Fruit fly (Drosophila melanogaster) whole organism, embryonic: Measurements from ENCODE around the gene CG11178.

ENCODE experiments used
- Atf3 ChIP-seq: fragments of 200-800 bp; sonication (Bioruptor generic); optimal IDR thresholded peaks from 3 replicates; lab custom pipeline; 2016; ENCODE audit warnings: missing biosample characterization, missing genetic modification characterization
- CG10565 ChIP-seq: fragments of 200-800 bp; sonication (Bioruptor generic); optimal IDR thresholded peaks from 3 replicates; lab custom pipeline; 2016; ENCODE audit warnings: missing biosample characterization, mild to moderate bottlenecking, missing genetic modification characterization
- CG12391 ChIP-seq: fragments of 200-800 bp; sonication (Bioruptor generic); optimal IDR thresholded peaks from 3 replicates; lab custom pipeline; 2018; ENCODE audit warnings: missing biosample characterization, mild to moderate bottlenecking, missing genetic modification characterization, moderate library complexity
- CG14667 ChIP-seq: fragments of 200-800 bp; sonication (Bioruptor generic); IDR thresholded peaks from 2 replicates; pipeline ENCODE4 v1.3.6; 2022; ENCODE audit warnings: missing biosample characterization, missing genetic modification characterization
- CG18476 ChIP-seq: fragments of 200-800 bp; sonication (Bioruptor generic); optimal IDR thresholded peaks from 2 replicates; lab custom pipeline; 2016; ENCODE audit warnings: missing biosample characterization, mild to moderate bottlenecking, missing genetic modification characterization
- CG2199 ChIP-seq: fragments of 200-800 bp; sonication (Bioruptor generic); IDR thresholded peaks from 3 replicates; pipeline ENCODE4 v1.3.6; 2022; ENCODE audit warnings: missing biosample characterization, missing genetic modification characterization
- CG34224 ChIP-seq: fragments of 200-800 bp; sonication (Bioruptor generic); IDR thresholded peaks from 3 replicates; pipeline ENCODE4 v1.3.6; 2022; ENCODE audit warnings: missing biosample characterization, missing genetic modification characterization; ENCODE audit not compliant: partially characterized antibody
- CG6654 ChIP-seq: fragments of 200-800 bp; sonication (Bioruptor generic); optimal IDR thresholded peaks from 2 replicates; lab custom pipeline; 2017; ENCODE audit warnings: missing biosample characterization, mild to moderate bottlenecking, missing genetic modification characterization
- CG7556 ChIP-seq: fragments of 200-800 bp; sonication (Bioruptor generic); optimal IDR thresholded peaks from 2 replicates; lab custom pipeline; 2017; ENCODE audit warnings: missing biosample characterization, mild to moderate bottlenecking, missing genetic modification characterization
- CG7987 ChIP-seq: fragments of 200-800 bp; sonication (Bioruptor generic); optimal IDR thresholded peaks from 2 replicates; lab custom pipeline; 2018; ENCODE audit warnings: missing biosample characterization, mild to moderate bottlenecking, missing genetic modification characterization, moderate library complexity
- CG9215 ChIP-seq: fragments of 200-800 bp; sonication (Bioruptor generic); IDR thresholded peaks from 2 replicates; pipeline ENCODE4 v1.3.6; 2022; ENCODE audit warnings: missing biosample characterization, missing genetic modification characterization
- CoRest ChIP-seq: fragments of 200-800 bp; sonication (Bioruptor generic); optimal IDR thresholded peaks from 3 replicates; lab custom pipeline; 2018; ENCODE audit warnings: missing biosample characterization, mild to moderate bottlenecking, missing genetic modification characterization, moderate library complexity
- Doc3 ChIP-seq: fragments of 200-800 bp; sonication (Bioruptor generic); IDR thresholded peaks from 3 replicates; pipeline ENCODE4 v1.3.6; 2022; ENCODE audit warnings: missing biosample characterization, missing genetic modification characterization; ENCODE audit not compliant: partially characterized antibody
- Mad ChIP-seq: fragments of 200-800 bp; sonication (Bioruptor generic); optimal IDR thresholded peaks from 2 replicates; lab custom pipeline; 2016; ENCODE audit warnings: missing biosample characterization, missing genetic modification characterization
- Med ChIP-seq: fragments of 200-800 bp; sonication (Bioruptor generic); peaks from one replicate; lab custom pipeline; 2016; ENCODE audit warnings: missing biosample characterization, missing genetic modification characterization, mild to moderate bottlenecking, inconsistent platforms, moderate library complexity
- NC2α ChIP-seq: fragments of 200-800 bp; sonication (Bioruptor generic); optimal IDR thresholded peaks from 2 replicates; lab custom pipeline; 2016; ENCODE audit warnings: missing biosample characterization, missing genetic modification characterization
- Scr ChIP-seq: fragments of 200-800 bp; sonication (Bioruptor generic); IDR thresholded peaks from 2 replicates; pipeline ENCODE4 v1.3.6; 2022; ENCODE audit warnings: missing biosample characterization, missing genetic modification characterization; ENCODE audit not compliant: partially characterized antibody
- Spps ChIP-seq: fragments of 200-800 bp; sonication (Bioruptor generic); optimal IDR thresholded peaks from 2 replicates; lab custom pipeline; 2018; ENCODE audit warnings: missing biosample characterization, mild to moderate bottlenecking, missing genetic modification characterization
- Sry-β ChIP-seq: fragments of 200-800 bp; sonication (Bioruptor generic); optimal IDR thresholded peaks from 2 replicates; lab custom pipeline; 2018; ENCODE audit warnings: missing biosample characterization, mild to moderate bottlenecking, missing genetic modification characterization, moderate library complexity
- Usf ChIP-seq: fragments of 200-800 bp; sonication (Bioruptor generic); optimal IDR thresholded peaks from 2 replicates; lab custom pipeline; 2017; ENCODE audit warnings: missing genotype, missing biosample characterization, missing genetic modification characterization
- btn ChIP-seq: fragments of 200-800 bp; sonication (Bioruptor generic); optimal IDR thresholded peaks from 2 replicates; lab custom pipeline; 2016; ENCODE audit warnings: missing biosample characterization, missing genetic modification characterization
- cad ChIP-seq: fragments of >200 bp; optimal IDR thresholded peaks from 2 replicates; lab custom pipeline; 2017; ENCODE audit warnings: missing biosample characterization, missing genetic modification characterization
- corto ChIP-seq: fragments of 200-800 bp; sonication (Bioruptor generic); optimal IDR thresholded peaks from 2 replicates; lab custom pipeline; 2016; ENCODE audit warnings: missing biosample characterization, mild to moderate bottlenecking, missing genetic modification characterization, moderate library complexity
- cwo ChIP-seq: fragments of 200-800 bp; sonication (Bioruptor generic); optimal IDR thresholded peaks from 3 replicates; lab custom pipeline; 2017; ENCODE audit warnings: missing biosample characterization, missing genetic modification characterization, mild to moderate bottlenecking, moderate library complexity, missing genetic modification reagents
- da ChIP-seq: fragments of 200-800 bp; sonication (Bioruptor generic); optimal IDR thresholded peaks from 2 replicates; lab custom pipeline; 2016; ENCODE audit warnings: missing biosample characterization, missing genetic modification characterization
- her ChIP-seq: fragments of 200-800 bp; sonication (Bioruptor generic); optimal IDR thresholded peaks from 2 replicates; lab custom pipeline; 2016; ENCODE audit warnings: missing biosample characterization, missing genetic modification characterization
- insv ChIP-seq, 2 experiments: fragments of 200-800 bp; sonication (Bioruptor generic); optimal IDR thresholded peaks; 3 replicates each; lab custom pipeline; 2016 to 2018; ENCODE audit warnings: missing biosample characterization in 2 of 2, missing genetic modification characterization in 2 of 2
- jing ChIP-seq: fragments of 200-800 bp; sonication (Bioruptor generic); optimal IDR thresholded peaks from 2 replicates; lab custom pipeline; 2018; ENCODE audit warnings: missing biosample characterization, mild to moderate bottlenecking, missing genetic modification characterization
- kni ChIP-seq: fragments of 200-800 bp; sonication (Bioruptor generic); optimal IDR thresholded peaks from 3 replicates; lab custom pipeline; 2017; ENCODE audit warnings: mild to moderate bottlenecking, missing biosample characterization, missing genetic modification reagents, missing genetic modification characterization
- lov ChIP-seq, 2 experiments: fragments of 200-800 bp in 1 of 2; fragments of >200 bp in 1 of 2; sonication (Bioruptor generic) in 1 of 2; IDR thresholded peaks in 1 of 2; optimal IDR thresholded peaks in 1 of 2; 2 replicates in 1 of 2; 3 replicates in 1 of 2; pipeline versions ENCODE4 v1.3.6 to Lab custom; 2017 to 2022; ENCODE audit warnings: missing biosample characterization in 1 of 2, missing genetic modification characterization in 1 of 2
- mam ChIP-seq: fragments of 200-800 bp; sonication (Bioruptor generic); optimal IDR thresholded peaks from 3 replicates; lab custom pipeline; 2016; ENCODE audit warnings: missing biosample characterization, missing genetic modification characterization
- nmo ChIP-seq: fragments of 200-800 bp; sonication (Bioruptor generic); optimal IDR thresholded peaks from 2 replicates; lab custom pipeline; 2018; ENCODE audit warnings: missing biosample characterization, mild to moderate bottlenecking, missing genetic modification characterization, moderate library complexity
- psq ChIP-seq: fragments of 200-800 bp; sonication (Bioruptor generic); optimal IDR thresholded peaks from 2 replicates; lab custom pipeline; 2017; ENCODE audit warnings: missing biosample characterization, missing genetic modification characterization
- repo ChIP-seq: fragments of 200-800 bp; sonication (Bioruptor generic); optimal IDR thresholded peaks from 2 replicates; lab custom pipeline; 2016; ENCODE audit warnings: missing biosample characterization, missing genetic modification characterization
- slou ChIP-seq: fragments of 200-800 bp; sonication (Bioruptor generic); optimal IDR thresholded peaks from 3 replicates; lab custom pipeline; 2016; ENCODE audit warnings: missing biosample characterization, missing genetic modification characterization
- sob ChIP-seq: fragments of 200-800 bp; sonication (Bioruptor generic); IDR thresholded peaks from 2 replicates; pipeline ENCODE4 v1.3.6; 2022; ENCODE audit warnings: missing biosample characterization, missing genetic modification characterization
- trh ChIP-seq: fragments of 200-800 bp; sonication (Bioruptor generic); optimal IDR thresholded peaks from 2 replicates; lab custom pipeline; 2016; ENCODE audit warnings: missing biosample characterization, missing genetic modification characterization
- wdn ChIP-seq: fragments of 200-800 bp; sonication (Bioruptor generic); IDR thresholded peaks from 2 replicates; pipeline ENCODE4 v1.3.6; 2022; ENCODE audit warnings: missing biosample characterization, missing genetic modification characterization
- wor ChIP-seq: fragments of 200-800 bp; sonication (Bioruptor generic); IDR thresholded peaks from 2 replicates; pipeline ENCODE4 v1.3.6; 2022; ENCODE audit warnings: missing biosample characterization, missing genetic modification characterization
- zen2 ChIP-seq: fragments of 200-800 bp; sonication (Bioruptor generic); IDR thresholded peaks from 3 replicates; pipeline ENCODE4 v1.3.6; 2022; ENCODE audit warnings: missing biosample characterization, missing genetic modification characterization; ENCODE audit not compliant: partially characterized antibody

The CG11178 gene

dm6 chrX:13634254-13634999 lies 28.9 kb downstream of the CG11178 start (continued):
- TF ChIP-seq Scr (GFP tag; lab: Robert Waterston, UW) (no peak), zen2 (no peak), Spps (tag; lab: Kevin White, UChicago) (no peak), CG2199 (GFP tag; lab: Robert Waterston, UW) (no peak), wdn (GFP tag; lab: Robert Waterston, UW) (no peak; the same call in 1 of the 2 replicates), kni (GFP tag; lab: Kevin White, UChicago) (peak; percentile 57), CG18476 (GFP tag; lab: Kevin White, UChicago) (no peak), CoRest (peak; percentile 23), Doc3 (GFP tag; lab: Robert Waterston, UW) (no peak), mam (peak; percentile 60), lov (optimal IDR thresholded peaks at IDR 0.05; lab: Kevin White, UChicago) (no peak), lov (GFP tag; IDR thresholded peaks at IDR 0.05; lab: Robert Waterston, UW) (no peak), da (GFP tag; lab: Kevin White, UChicago) (peak; percentile 35), nmo (GFP tag; lab: Kevin White, UChicago) (peak; percentile 19), jing (GFP tag; lab: Kevin White, UChicago) (no peak), Mad (GFP tag; lab: Kevin White, UChicago) (no peak), her (peak; percentile 51), CG7556 (GFP tag; lab: Kevin White, UChicago) (peak; percentile 50), Med (GFP tag; lab: Kevin White, UChicago) (peak; percentile 91), CG34224 (no peak), CG14667 (GFP tag; lab: Robert Waterston, UW) (no peak), Usf (GFP tag; lab: Kevin White, UChicago) (peak; percentile 30)

dm6 chrX:13635000-13635368 lies 29.5 kb downstream of the CG11178 start:
- TF ChIP-seq psq (GFP tag; lab: Kevin White, UChicago) (no peak), corto (GFP tag; lab: Kevin White, UChicago) (peak; percentile 5), cad (GFP tag; lab: Kevin White, UChicago) (no peak), slou (GFP tag; lab: Kevin White, UChicago) (no peak), lov (optimal IDR thresholded peaks at IDR 0.05; lab: Kevin White, UChicago) (no peak), lov (GFP tag; IDR thresholded peaks at IDR 0.05; lab: Robert Waterston, UW) (no peak), cwo (GFP tag; lab: Kevin White, UChicago) (peak; percentile 87), CG7987 (GFP tag; lab: Kevin White, UChicago) (peak; percentile 57), btn (GFP tag; lab: Kevin White, UChicago) (no peak), NC2α (GFP tag; lab: Kevin White, UChicago) (no peak), CG9215 (GFP tag; lab: Robert Waterston, UW) (no peak), wor (GFP tag; lab: Robert Waterston, UW) (no peak), CG10565 (GFP tag; lab: Kevin White, UChicago) (no peak), CG12391 (tag; lab: Kevin White, UChicago) (no peak), sob (GFP tag; lab: Robert Waterston, UW) (no peak), Sry-β (GFP tag; lab: Kevin White, UChicago) (no peak), trh (GFP tag; lab: Kevin White, UChicago) (no peak), repo (GFP tag; lab: Kevin White, UChicago) (no peak), CG6654 (GFP tag; lab: Kevin White, UChicago) (no peak), Atf3 (GFP tag; lab: Kevin White, UChicago) (no peak), insv (GFP tag; optimal IDR thresholded peaks at IDR 0.05; lab: Kevin White, UChicago) (no peak)
- TF ChIP-seq, all 482 proteins: peak for 3
